Worm (Caenorhabditis elegans) whole organism, early embryonic: ENCODE data around the gene oac-8.

ENCODE experiments used
- aly-1 ChIP-seq: sonication (generic microtip); optimal IDR thresholded peaks from 2 replicates; lab custom pipeline; 2016; ENCODE audit warnings: missing genetic modification characterization, missing compliant biosample characterization
- ama-1 ChIP-seq: fragments of 150-350 bp; optimal IDR thresholded peaks from 2 replicates; lab custom pipeline; 2014
- ets-7 ChIP-seq: sonication (generic microtip); optimal IDR thresholded peaks from 2 replicates; lab custom pipeline; 2016; ENCODE audit warnings: missing genotype, missing genetic modification characterization, missing compliant biosample characterization
- hmg-4 ChIP-seq: fragments of 200-800 bp; sonication (Bioruptor generic); optimal IDR thresholded peaks from 2 replicates; lab custom pipeline; 2018; ENCODE audit warnings: mild to moderate bottlenecking, missing genetic modification characterization, missing compliant biosample characterization
- hnd-1 ChIP-seq: sonication (generic microtip); optimal IDR thresholded peaks from 2 replicates; lab custom pipeline; 2016; ENCODE audit warnings: missing genetic modification characterization, missing compliant biosample characterization
- pes-1 ChIP-seq: fragments of 200-800 bp; sonication (Bioruptor generic); IDR thresholded peaks from 2 replicates; pipeline ENCODE4 v1.3.6; 2022; ENCODE audit warnings: missing genetic modification reagents, missing genetic modification characterization, missing compliant biosample characterization
- scrt-1 ChIP-seq: fragments of 200-800 bp; sonication (Bioruptor generic); IDR thresholded peaks from 2 replicates; pipeline ENCODE4 v1.3.6; 2022; ENCODE audit warnings: missing genetic modification characterization, missing compliant biosample characterization
- tra-4 ChIP-seq: sonication (generic microtip); optimal IDR thresholded peaks from 2 replicates; lab custom pipeline; 2017; ENCODE audit warnings: missing genetic modification characterization, missing compliant biosample characterization

DNA sequence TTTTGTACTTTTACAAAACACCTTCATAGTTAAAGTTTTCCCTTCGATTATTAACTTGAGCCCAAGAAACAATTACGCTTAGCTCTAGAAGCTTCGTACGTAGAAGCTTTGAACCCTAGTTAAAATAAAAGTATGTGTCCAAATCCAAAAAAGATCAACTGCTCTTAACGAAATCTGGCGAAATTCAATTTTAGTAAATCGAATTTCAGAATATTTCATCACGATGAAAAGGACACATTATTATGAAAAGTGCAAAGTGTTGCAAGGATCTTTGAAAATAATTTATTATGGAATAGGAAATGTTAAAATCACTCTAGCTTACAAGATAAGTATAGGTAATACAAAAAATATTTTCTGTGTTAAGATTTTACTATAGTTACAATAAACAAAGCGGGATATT, 19.1 kb upstream of the oac-8 start:
- TF ChIP-seq pes-1 (no peak), aly-1 (tag; lab: Kevin White, UChicago) (no peak), hmg-4 (no peak), scrt-1 (no peak), ama-1 (lab: Kevin White, UChicago) (no peak), hnd-1 (tag; lab: Kevin White, UChicago) (no peak), ets-7 (tag; lab: Kevin White, UChicago) (no peak), tra-4 (tag; lab: Kevin White, UChicago) (no peak)
